Worm (Caenorhabditis elegans) whole organism, late embryonic: ENCODE results near the gene cest-4.

Experiments
- F13H6.1 ChIP-seq: sonication (generic microtip); optimal IDR thresholded peaks from 2 replicates; lab custom pipeline; 2016; ENCODE audit warnings: missing genetic modification characterization, missing compliant biosample characterization
- K02D7.2 ChIP-seq: sonication (generic microtip); optimal IDR thresholded peaks from 2 replicates; lab custom pipeline; 2017; ENCODE audit warnings: mild to moderate bottlenecking, missing genetic modification characterization, missing compliant biosample characterization
- K09A11.1 ChIP-seq: sonication (generic microtip); optimal IDR thresholded peaks from 2 replicates; lab custom pipeline; 2017; ENCODE audit warnings: antibody characterized with exemption, mild to moderate bottlenecking, missing genetic modification characterization, missing compliant biosample characterization; ENCODE audit not compliant: insufficient read depth
- T23F11.4 ChIP-seq: fragments of 200-800 bp; sonication (Bioruptor generic); optimal IDR thresholded peaks from 2 replicates; lab custom pipeline; 2018; ENCODE audit warnings: mild to moderate bottlenecking, missing genetic modification characterization, missing compliant biosample characterization
- Y22D7AL.16 ChIP-seq: sonication (generic microtip); optimal IDR thresholded peaks from 2 replicates; lab custom pipeline; 2016; ENCODE audit warnings: missing genetic modification characterization, missing compliant biosample characterization
- ahr-1 ChIP-seq: sonication (generic microtip); optimal IDR thresholded peaks from 2 replicates; lab custom pipeline; 2016; ENCODE audit warnings: missing genetic modification characterization, missing compliant biosample characterization
- ceh-14 ChIP-seq: sonication (generic microtip); optimal IDR thresholded peaks from 2 replicates; lab custom pipeline; 2016; ENCODE audit warnings: missing genotype, missing genetic modification characterization, missing compliant biosample characterization
- ceh-18 ChIP-seq: sonication (generic microtip); optimal IDR thresholded peaks from 2 replicates; lab custom pipeline; 2016; ENCODE audit warnings: missing genetic modification characterization, missing compliant biosample characterization
- ceh-2 ChIP-seq: sonication (generic microtip); optimal IDR thresholded peaks from 2 replicates; lab custom pipeline; 2016; ENCODE audit warnings: missing genotype, missing genetic modification characterization, missing compliant biosample characterization
- ceh-24 ChIP-seq: sonication (generic microtip); optimal IDR thresholded peaks from 2 replicates; lab custom pipeline; 2016; ENCODE audit warnings: mild to moderate bottlenecking, missing genetic modification characterization, missing compliant biosample characterization
- ceh-30 ChIP-seq: fragments of 150-350 bp; optimal IDR thresholded peaks from 2 replicates; lab custom pipeline; 2014; ENCODE audit warnings: missing biosample characterization, missing genetic modification characterization
- ceh-45 ChIP-seq: fragments of 200-800 bp; sonication (Bioruptor generic); IDR thresholded peaks from 2 replicates; pipeline ENCODE4 v1.3.6; 2022; ENCODE audit warnings: missing genetic modification reagents, missing genetic modification characterization, missing compliant biosample characterization
- ceh-9 ChIP-seq: sonication (generic microtip); optimal IDR thresholded peaks from 2 replicates; lab custom pipeline; 2016; ENCODE audit warnings: mild to moderate bottlenecking, missing genetic modification characterization, inconsistent platforms, missing compliant biosample characterization
- che-1 ChIP-seq: sonication (generic microtip); optimal IDR thresholded peaks from 2 replicates; lab custom pipeline; 2016; ENCODE audit warnings: mild to moderate bottlenecking, missing genetic modification characterization, missing compliant biosample characterization
- dmd-4 ChIP-seq: sonication (generic microtip); optimal IDR thresholded peaks from 2 replicates; lab custom pipeline; 2016; ENCODE audit warnings: borderline replicate concordance, missing genetic modification characterization, missing compliant biosample characterization
- dve-1 ChIP-seq: sonication (generic microtip); optimal IDR thresholded peaks from 2 replicates; lab custom pipeline; 2017; ENCODE audit warnings: antibody characterized with exemption, mild to moderate bottlenecking, missing genetic modification characterization, missing compliant biosample characterization
- elt-2 ChIP-seq: sonication (generic microtip); optimal IDR thresholded peaks from 2 replicates; lab custom pipeline; 2016; ENCODE audit warnings: missing genetic modification reagents, missing genetic modification characterization, missing compliant biosample characterization
- elt-4 ChIP-seq: sonication (generic microtip); optimal IDR thresholded peaks from 2 replicates; lab custom pipeline; 2016; ENCODE audit warnings: missing genetic modification characterization, missing compliant biosample characterization
- fax-1 ChIP-seq: sonication (generic microtip); optimal IDR thresholded peaks from 2 replicates; lab custom pipeline; 2016; ENCODE audit warnings: missing genotype, missing genetic modification characterization, missing compliant biosample characterization
- fkh-10 ChIP-seq: fragments of 150-350 bp; optimal IDR thresholded peaks from 2 replicates; lab custom pipeline; 2014; ENCODE audit warnings: missing biosample characterization, missing genetic modification reagents, missing genetic modification characterization
- fkh-6 ChIP-seq: sonication (generic microtip); optimal IDR thresholded peaks from 2 replicates; lab custom pipeline; 2016; ENCODE audit warnings: missing genetic modification characterization, missing compliant biosample characterization
- hlh-13 ChIP-seq: fragments of 200-800 bp; sonication (Bioruptor generic); optimal IDR thresholded peaks from 2 replicates; lab custom pipeline; 2018; ENCODE audit warnings: mild to moderate bottlenecking, missing genetic modification characterization, missing compliant biosample characterization
- hlh-6 ChIP-seq: sonication (generic microtip); optimal IDR thresholded peaks from 2 replicates; lab custom pipeline; 2016; ENCODE audit warnings: missing genotype, missing genetic modification characterization, missing compliant biosample characterization
- hlh-8 ChIP-seq: sonication (generic microtip); optimal IDR thresholded peaks from 2 replicates; lab custom pipeline; 2016; ENCODE audit warnings: missing genotype, missing genetic modification characterization, missing compliant biosample characterization
- lin-11 ChIP-seq: fragments of 200-800 bp; sonication (Bioruptor generic); optimal IDR thresholded peaks from 2 replicates; lab custom pipeline; 2018; ENCODE audit warnings: mild to moderate bottlenecking, missing genetic modification characterization, missing compliant biosample characterization
- nhr-232 ChIP-seq: sonication (generic microtip); optimal IDR thresholded peaks from 2 replicates; lab custom pipeline; 2016; ENCODE audit warnings: missing genetic modification characterization, missing compliant biosample characterization
- npax-4 ChIP-seq: sonication (generic microtip); optimal IDR thresholded peaks from 2 replicates; lab custom pipeline; 2016; ENCODE audit warnings: missing genetic modification characterization, missing compliant biosample characterization
- pag-3 ChIP-seq: sonication (generic microtip); optimal IDR thresholded peaks from 2 replicates; lab custom pipeline; 2016; ENCODE audit warnings: missing compliant biosample characterization, missing genetic modification characterization, borderline replicate concordance
- pat-9 ChIP-seq: fragments of 200-800 bp; sonication (Bioruptor generic); optimal IDR thresholded peaks from 2 replicates; lab custom pipeline; 2018; ENCODE audit warnings: mild to moderate bottlenecking, missing genetic modification characterization, moderate library complexity, missing compliant biosample characterization
- pha-2 ChIP-seq: sonication (generic microtip); optimal IDR thresholded peaks from 2 replicates; lab custom pipeline; 2017; ENCODE audit warnings: mild to moderate bottlenecking, missing genetic modification characterization, missing compliant biosample characterization
- pqm-1 ChIP-seq: sonication (generic microtip); optimal IDR thresholded peaks from 2 replicates; lab custom pipeline; 2016; ENCODE audit warnings: missing genetic modification characterization, missing compliant biosample characterization
- pros-1 ChIP-seq: fragments of 150-350 bp; optimal IDR thresholded peaks from 2 replicates; lab custom pipeline; 2014; ENCODE audit warnings: missing biosample characterization, missing genetic modification reagents, missing genetic modification characterization
- ref-2 ChIP-seq: sonication (generic microtip); optimal IDR thresholded peaks from 2 replicates; lab custom pipeline; 2016; ENCODE audit warnings: missing genetic modification characterization, missing compliant biosample characterization
- sdc-2 ChIP-seq: sonication (generic microtip); optimal IDR thresholded peaks from 2 replicates; lab custom pipeline; 2016; ENCODE audit warnings: missing genotype, missing genetic modification characterization, missing compliant biosample characterization
- sox-4 ChIP-seq: sonication (generic microtip); optimal IDR thresholded peaks from 2 replicates; lab custom pipeline; 2017; ENCODE audit warnings: mild to moderate bottlenecking, missing genetic modification characterization, inconsistent platforms, missing compliant biosample characterization
- tbx-2 ChIP-seq: sonication (generic microtip); optimal IDR thresholded peaks from 2 replicates; lab custom pipeline; 2016; ENCODE audit warnings: missing genetic modification characterization, missing compliant biosample characterization
- tbx-7 ChIP-seq: sonication (generic microtip); optimal IDR thresholded peaks from 2 replicates; lab custom pipeline; 2016; ENCODE audit warnings: missing genotype, missing genetic modification characterization, missing compliant biosample characterization
- ttx-3 ChIP-seq: sonication (generic microtip); optimal IDR thresholded peaks from 2 replicates; lab custom pipeline; 2016; ENCODE audit warnings: missing genetic modification reagents, missing genetic modification characterization, missing compliant biosample characterization
- unc-3 ChIP-seq, 2 experiments: fragments of 200-800 bp in 1 of 2; sonication (Bioruptor generic) in 1 of 2; sonication (generic microtip) in 1 of 2; conservative IDR thresholded peaks in 1 of 2; optimal IDR thresholded peaks in 1 of 2; 2 replicates each; pipeline versions ENCODE4 v1.3.6 to Lab custom; 2016 to 2022; ENCODE audit warnings: missing compliant biosample characterization in 2 of 2, missing genetic modification characterization in 2 of 2, missing genetic modification reagents in 1 of 2
- unc-42 ChIP-seq: sonication (generic microtip); optimal IDR thresholded peaks from 2 replicates; lab custom pipeline; 2016; ENCODE audit warnings: missing genotype, missing genetic modification characterization, missing compliant biosample characterization
- zip-5 ChIP-seq: sonication (generic microtip); optimal IDR thresholded peaks from 2 replicates; lab custom pipeline; 2016; ENCODE audit warnings: missing genetic modification characterization, missing compliant biosample characterization
- ztf-16 ChIP-seq: sonication (generic microtip); optimal IDR thresholded peaks from 2 replicates; lab custom pipeline; 2017; ENCODE audit warnings: missing genetic modification characterization, missing compliant biosample characterization

cest-4 gene

ce11 chrIV:6790438-6791124 is 11.6 kb downstream of the cest-4 start, which contains the start of the genes C17H12.2 and vha-8 (continued):
- TF ChIP-seq ceh-9: no peak
- TF ChIP-seq K02D7.2 (tag; lab: Kevin White, UChicago): no peak
- TF ChIP-seq zip-5 (tag; lab: Kevin White, UChicago): no peak
- no peak for TF ChIP-seq pha-2 (tag; lab: Kevin White, UChicago)
- no peak for TF ChIP-seq nhr-232 (tag; lab: Kevin White, UChicago)
- TF ChIP-seq fax-1: no peak
- no peak for TF ChIP-seq sdc-2 (tag; lab: Kevin White, UChicago)
- no peak for TF ChIP-seq ttx-3
- peak; percentile 75 for TF ChIP-seq dve-1 (tag; lab: Kevin White, UChicago)
- no peak for TF ChIP-seq npax-4
- TF ChIP-seq hlh-6 (tag; lab: Kevin White, UChicago): no peak
- peak; percentile 25 for TF ChIP-seq T23F11.4 (GFP tag; lab: Kevin White, UChicago)
- no peak for TF ChIP-seq unc-3 (GFP tag; conservative IDR thresholded peaks at IDR 0.05; lab: Robert Waterston, UW)
- TF ChIP-seq unc-3 (tag; optimal IDR thresholded peaks at IDR 0.05; lab: Kevin White, UChicago): peak; percentile 22
- peak; percentile 71 for TF ChIP-seq ceh-30
- no peak for TF ChIP-seq lin-11 (tag; lab: Kevin White, UChicago)
- TF ChIP-seq pros-1 (tag; lab: Kevin White, UChicago): no peak
- no peak for TF ChIP-seq elt-4 (tag; lab: Kevin White, UChicago)
- TF ChIP-seq K09A11.1 (tag; lab: Kevin White, UChicago): no peak
- TF ChIP-seq ceh-24 (tag; lab: Kevin White, UChicago): no peak
- no peak for TF ChIP-seq fkh-6
- TF ChIP-seq unc-42 (tag; lab: Kevin White, UChicago): peak; percentile 77
- no peak for TF ChIP-seq pat-9
- TF ChIP-seq dmd-4 (tag; lab: Kevin White, UChicago): no peak
- TF ChIP-seq pqm-1 (tag; lab: Kevin White, UChicago): peak; percentile 30
- TF ChIP-seq tbx-2: peak; percentile 87
- TF ChIP-seq F13H6.1: no peak
- TF ChIP-seq hlh-8 (tag; lab: Kevin White, UChicago): no peak
- peak; percentile 25 for TF ChIP-seq elt-2
- TF ChIP-seq sox-4 (tag; lab: Kevin White, UChicago): no peak
- no peak for TF ChIP-seq ahr-1 (tag; lab: Kevin White, UChicago)
- no peak for TF ChIP-seq pag-3 (tag; lab: Kevin White, UChicago)
- TF ChIP-seq ztf-16: peak; percentile 45
- TF ChIP-seq tbx-7 (tag; lab: Kevin White, UChicago): no peak
- TF ChIP-seq fkh-10 (GFP tag; lab: Kevin White, UChicago): no peak
- TF ChIP-seq ref-2 (tag; lab: Kevin White, UChicago): peak; percentile 44
- TF ChIP-seq ceh-18 (tag; lab: Kevin White, UChicago): peak; percentile 86
- no peak for TF ChIP-seq ceh-45 (GFP tag; lab: Robert Waterston, UW)
- TF ChIP-seq Y22D7AL.16 (tag; lab: Kevin White, UChicago): no peak
- no peak for TF ChIP-seq hlh-13 (GFP tag; lab: Kevin White, UChicago)
- peak; percentile 8 for TF ChIP-seq che-1 (tag; lab: Kevin White, UChicago)
- TF ChIP-seq ceh-2 (tag; lab: Kevin White, UChicago): peak; percentile 51
- TF ChIP-seq, all 69 proteins: peak for 26

ce11 chrIV:6789950-6790349 is 12.2 kb downstream of the cest-4 start:
- no peak for TF ChIP-seq ceh-45 (GFP tag; lab: Robert Waterston, UW)
- no peak for TF ChIP-seq pat-9
- TF ChIP-seq ceh-14 (tag; lab: Kevin White, UChicago): no peak
